Fruit fly (Drosophila melanogaster) whole organism, embryonic: Measurements from ENCODE around the gene Suv3.
A peak's percentile ranks its signal among the peaks of the same experiment; 100 is the strongest.

ENCODE experiments used
- CG10147 ChIP-seq: fragments of 200-800 bp; sonication (Bioruptor generic); optimal IDR thresholded peaks from 2 replicates; lab custom pipeline; 2019; ENCODE audit warnings: missing biosample characterization, mild to moderate bottlenecking, missing genetic modification characterization, moderate library complexity
- CG10321 ChIP-seq: fragments of 200-800 bp; sonication (Bioruptor generic); IDR thresholded peaks from 2 replicates; pipeline ENCODE4 v1.3.6; 2022; ENCODE audit warnings: missing biosample characterization, missing genetic modification characterization
- CG10959 ChIP-seq: fragments of 200-800 bp; sonication (Bioruptor generic); IDR thresholded peaks from 2 replicates; pipeline ENCODE4 v1.3.6; 2022; ENCODE audit warnings: missing biosample characterization, missing genetic modification characterization
- CG11696 ChIP-seq: fragments of 200-800 bp; sonication (Bioruptor generic); IDR thresholded peaks from 2 replicates; pipeline ENCODE4 v1.3.6; 2022; ENCODE audit warnings: missing biosample characterization, missing genetic modification characterization
- CG12769 ChIP-seq: fragments of 200-800 bp; sonication (Bioruptor generic); optimal IDR thresholded peaks from 2 replicates; lab custom pipeline; 2019; ENCODE audit warnings: missing biosample characterization, mild to moderate bottlenecking, missing genetic modification characterization, moderate library complexity
- CG13894 ChIP-seq: fragments of 200-800 bp; sonication (Bioruptor generic); optimal IDR thresholded peaks from 3 replicates; lab custom pipeline; 2018; ENCODE audit warnings: missing biosample characterization, mild to moderate bottlenecking, missing genetic modification characterization, moderate library complexity
- CG14710 ChIP-seq: fragments of 200-800 bp; sonication (Bioruptor generic); optimal IDR thresholded peaks from 3 replicates; lab custom pipeline; 2019; ENCODE audit warnings: missing biosample characterization, mild to moderate bottlenecking, missing genetic modification characterization, moderate library complexity
- CG15601 ChIP-seq: fragments of 200-800 bp; sonication (Bioruptor generic); optimal IDR thresholded peaks from 3 replicates; lab custom pipeline; 2019; ENCODE audit warnings: missing biosample characterization, mild to moderate bottlenecking, missing genetic modification characterization, moderate library complexity
- CG16779 ChIP-seq: fragments of 200-800 bp; sonication (Bioruptor generic); IDR thresholded peaks from 2 replicates; pipeline ENCODE4 v1.3.6; 2022; ENCODE audit warnings: missing biosample characterization, missing genetic modification characterization
- CG17829 ChIP-seq: fragments of 200-800 bp; optimal IDR thresholded peaks from 2 replicates; lab custom pipeline; 2019; ENCODE audit warnings: missing biosample characterization, mild to moderate bottlenecking, missing genetic modification characterization, moderate library complexity
- CG18011 ChIP-seq: fragments of 200-800 bp; sonication (Bioruptor generic); optimal IDR thresholded peaks from 2 replicates; lab custom pipeline; 2017; ENCODE audit warnings: missing biosample characterization, missing genetic modification characterization, mild to moderate bottlenecking, moderate library complexity, missing genotype
- CG2875 ChIP-seq: fragments of 200-800 bp; sonication (Bioruptor generic); optimal IDR thresholded peaks from 2 replicates; lab custom pipeline; 2017; ENCODE audit warnings: missing biosample characterization, mild to moderate bottlenecking, missing genetic modification characterization, missing genetic modification reagents
- CG34376 ChIP-seq: fragments of 200-800 bp; sonication (Bioruptor generic); optimal IDR thresholded peaks from 2 replicates; lab custom pipeline; 2018; ENCODE audit warnings: missing biosample characterization, mild to moderate bottlenecking, missing genetic modification characterization
- CG42726 ChIP-seq: fragments of 200-800 bp; sonication (Bioruptor generic); IDR thresholded peaks from 2 replicates; pipeline ENCODE4 v1.3.6; 2022; ENCODE audit warnings: missing biosample characterization, missing genetic modification characterization; ENCODE audit not compliant: partially characterized antibody
- CG4328 ChIP-seq: fragments of 200-800 bp; sonication (Bioruptor generic); optimal IDR thresholded peaks from 3 replicates; lab custom pipeline; 2017; ENCODE audit warnings: missing biosample characterization, missing genetic modification reagents, missing genetic modification characterization
- CG5245 ChIP-seq: fragments of 200-800 bp; sonication (Bioruptor generic); optimal IDR thresholded peaks from 3 replicates; lab custom pipeline; 2016; ENCODE audit warnings: missing biosample characterization, missing genetic modification characterization
- CG7556 ChIP-seq: fragments of 200-800 bp; sonication (Bioruptor generic); optimal IDR thresholded peaks from 2 replicates; lab custom pipeline; 2017; ENCODE audit warnings: missing biosample characterization, mild to moderate bottlenecking, missing genetic modification characterization
- CG8281 ChIP-seq: fragments of 200-800 bp; sonication (Bioruptor generic); optimal IDR thresholded peaks from 2 replicates; lab custom pipeline; 2018; ENCODE audit warnings: missing biosample characterization, mild to moderate bottlenecking, missing genetic modification characterization, moderate library complexity
- CG9215 ChIP-seq: fragments of 200-800 bp; sonication (Bioruptor generic); IDR thresholded peaks from 2 replicates; pipeline ENCODE4 v1.3.6; 2022; ENCODE audit warnings: missing biosample characterization, missing genetic modification characterization
- CG9727 ChIP-seq: fragments of 200-800 bp; sonication (Bioruptor generic); optimal IDR thresholded peaks from 3 replicates; lab custom pipeline; 2017; ENCODE audit warnings: missing biosample characterization, mild to moderate bottlenecking, missing genetic modification characterization
- CoRest ChIP-seq: fragments of 200-800 bp; sonication (Bioruptor generic); optimal IDR thresholded peaks from 3 replicates; lab custom pipeline; 2018; ENCODE audit warnings: missing biosample characterization, mild to moderate bottlenecking, missing genetic modification characterization, moderate library complexity
- Dad ChIP-seq: fragments of 200-800 bp; sonication (Bioruptor generic); optimal IDR thresholded peaks from 3 replicates; lab custom pipeline; 2016; ENCODE audit warnings: missing biosample characterization, missing genetic modification characterization
- Dll ChIP-seq: fragments of 200-800 bp; sonication (Bioruptor generic); IDR thresholded peaks from 4 replicates; pipeline ENCODE4 v1.3.6; 2022; ENCODE audit warnings: missing biosample characterization, missing genetic modification characterization; ENCODE audit not compliant: partially characterized antibody
- Elba2 ChIP-seq: fragments of 200-800 bp; sonication (Bioruptor generic); optimal IDR thresholded peaks from 3 replicates; lab custom pipeline; 2016; ENCODE audit warnings: missing biosample characterization, missing genetic modification characterization
- Fer3 ChIP-seq: fragments of 200-800 bp; sonication (Bioruptor generic); optimal IDR thresholded peaks from 2 replicates; lab custom pipeline; 2018; ENCODE audit warnings: missing biosample characterization, mild to moderate bottlenecking, missing genetic modification characterization, moderate library complexity
- Hr39 ChIP-seq: fragments of >200 bp; optimal IDR thresholded peaks from 2 replicates; lab custom pipeline; 2017
- Med ChIP-seq: fragments of 200-800 bp; sonication (Bioruptor generic); peaks from one replicate; lab custom pipeline; 2016; ENCODE audit warnings: missing biosample characterization, missing genetic modification characterization, mild to moderate bottlenecking, inconsistent platforms, moderate library complexity
- Nf-YA ChIP-seq: fragments of 200-800 bp; sonication (Bioruptor generic); IDR thresholded peaks from 2 replicates; pipeline ENCODE4 v1.3.6; 2022; ENCODE audit warnings: missing biosample characterization, missing genetic modification characterization
- Nf-YC ChIP-seq: fragments of 200-800 bp; optimal IDR thresholded peaks from 3 replicates; lab custom pipeline; 2019; ENCODE audit warnings: missing biosample characterization, mild to moderate bottlenecking, missing genetic modification characterization, moderate library complexity
- Poxn ChIP-seq: fragments of 200-800 bp; sonication (Bioruptor generic); IDR thresholded peaks from 2 replicates; pipeline ENCODE4 v1.3.6; 2022; ENCODE audit warnings: missing biosample characterization, missing genetic modification characterization
- Rfx ChIP-seq: fragments of 200-800 bp; sonication (Bioruptor generic); IDR thresholded peaks from 2 replicates; pipeline ENCODE4 v1.3.6; 2022; ENCODE audit warnings: missing biosample characterization, missing genetic modification characterization
- abd-A ChIP-seq: fragments of 200-800 bp; sonication (Bioruptor generic); optimal IDR thresholded peaks from 3 replicates; lab custom pipeline; 2019; ENCODE audit warnings: missing biosample characterization, mild to moderate bottlenecking, missing genetic modification characterization, moderate library complexity
- ash1 ChIP-seq: fragments of 200-800 bp; sonication (Bioruptor generic); optimal IDR thresholded peaks from 2 replicates; lab custom pipeline; 2018; ENCODE audit warnings: missing biosample characterization, mild to moderate bottlenecking, missing genetic modification characterization
- chinmo ChIP-seq: fragments of 200-800 bp; sonication (Bioruptor generic); IDR thresholded peaks from 4 replicates; pipeline ENCODE4 v1.3.6; 2022; ENCODE audit warnings: missing biosample characterization, missing genetic modification characterization; ENCODE audit not compliant: partially characterized antibody
- croc ChIP-seq: fragments of 200-800 bp; sonication (Bioruptor generic); conservative IDR thresholded peaks from 3 replicates; pipeline ENCODE4 v1.3.6; 2022; ENCODE audit warnings: missing biosample characterization, missing genetic modification characterization
- danr ChIP-seq: fragments of 200-800 bp; sonication (Bioruptor generic); IDR thresholded peaks from 2 replicates; pipeline ENCODE4 v1.3.6; 2022; ENCODE audit warnings: missing biosample characterization, missing genetic modification characterization
- fd64A ChIP-seq: fragments of 200-800 bp; sonication (Bioruptor generic); optimal IDR thresholded peaks from 3 replicates; lab custom pipeline; 2018; ENCODE audit warnings: missing biosample characterization, mild to moderate bottlenecking, missing genetic modification characterization
- gsb ChIP-seq: fragments of 200-800 bp; sonication (Bioruptor generic); IDR thresholded peaks from 2 replicates; pipeline ENCODE4 v1.3.6; 2022; ENCODE audit warnings: missing biosample characterization, missing genetic modification characterization
- lola ChIP-seq, 3 experiments: fragments of >200 bp in 2 of 3; fragments of 200-800 bp in 1 of 3; sonication (Bioruptor generic) in 1 of 3; optimal IDR thresholded peaks; 2 replicates each; lab custom pipeline; 2017 to 2019; ENCODE audit warnings: missing biosample characterization in 3 of 3, missing genetic modification characterization in 3 of 3, mild to moderate bottlenecking in 1 of 3, moderate library complexity in 1 of 3
- lov ChIP-seq, 2 experiments: fragments of 200-800 bp in 1 of 2; fragments of >200 bp in 1 of 2; sonication (Bioruptor generic) in 1 of 2; IDR thresholded peaks in 1 of 2; optimal IDR thresholded peaks in 1 of 2; 2 replicates in 1 of 2; 3 replicates in 1 of 2; pipeline versions ENCODE4 v1.3.6 to Lab custom; 2017 to 2022; ENCODE audit warnings: missing biosample characterization in 1 of 2, missing genetic modification characterization in 1 of 2
- psq ChIP-seq: fragments of 200-800 bp; sonication (Bioruptor generic); optimal IDR thresholded peaks from 2 replicates; lab custom pipeline; 2017; ENCODE audit warnings: missing biosample characterization, missing genetic modification characterization
- repo ChIP-seq: fragments of 200-800 bp; sonication (Bioruptor generic); optimal IDR thresholded peaks from 2 replicates; lab custom pipeline; 2016; ENCODE audit warnings: missing biosample characterization, missing genetic modification characterization
- sd ChIP-seq: fragments of 200-800 bp; sonication (Bioruptor generic); optimal IDR thresholded peaks from 3 replicates; lab custom pipeline; 2018; ENCODE audit warnings: missing biosample characterization, mild to moderate bottlenecking, missing genetic modification characterization, moderate library complexity
- sim ChIP-seq: fragments of 200-800 bp; sonication (Bioruptor generic); IDR thresholded peaks from 2 replicates; pipeline ENCODE4 v1.3.6; 2022; ENCODE audit warnings: missing biosample characterization, missing genetic modification characterization
- ssp ChIP-seq: fragments of 200-800 bp; sonication (Bioruptor generic); IDR thresholded peaks from 2 replicates; pipeline ENCODE4 v1.3.6; 2022; ENCODE audit warnings: missing biosample characterization, missing genetic modification characterization
- tll ChIP-seq, 2 experiments: fragments of 200-800 bp in 1 of 2; fragments of >200 bp in 1 of 2; sonication (Bioruptor generic) in 1 of 2; optimal IDR thresholded peaks; 2 replicates each; lab custom pipeline; 2017 to 2019; ENCODE audit warnings: missing biosample characterization in 2 of 2, missing genetic modification characterization in 2 of 2, mild to moderate bottlenecking in 1 of 2, moderate library complexity in 1 of 2
- trem ChIP-seq: fragments of 200-800 bp; optimal IDR thresholded peaks from 3 replicates; lab custom pipeline; 2019; ENCODE audit warnings: missing biosample characterization, mild to moderate bottlenecking, missing genetic modification characterization, moderate library complexity
- tup ChIP-seq: fragments of 200-800 bp; sonication (Bioruptor generic); optimal IDR thresholded peaks from 2 replicates; lab custom pipeline; 2016; ENCODE audit warnings: missing biosample characterization, mild to moderate bottlenecking, missing genetic modification characterization, moderate library complexity
- unc-4 ChIP-seq: fragments of 200-800 bp; sonication (Bioruptor generic); IDR thresholded peaks from 2 replicates; pipeline ENCODE4 v1.3.6; 2022; ENCODE audit warnings: missing biosample characterization, missing genetic modification characterization; ENCODE audit not compliant: partially characterized antibody

The Suv3 gene

dm6 chr3R:4281119-4281861 is 30.1 kb upstream of the Suv3 start (continued):
- TF ChIP-seq repo, result no peak
- no peak for TF ChIP-seq croc (GFP tag; lab: Robert Waterston, UW)
- no peak for TF ChIP-seq Nf-YC (tag; lab: Kevin White, UChicago)
- TF ChIP-seq fd64A (GFP tag; lab: Kevin White, UChicago), result no peak
- TF ChIP-seq psq (GFP tag; lab: Kevin White, UChicago), result no peak
- TF ChIP-seq Poxn (GFP tag; lab: Robert Waterston, UW), result no peak
- TF ChIP-seq CG10321 (GFP tag; lab: Robert Waterston, UW), result no peak
- peak; percentile 53 for TF ChIP-seq abd-A (tag; lab: Kevin White, UChicago)
- no peak for TF ChIP-seq Dad
- no peak for TF ChIP-seq danr (GFP tag; lab: Robert Waterston, UW)
- TF ChIP-seq sim (GFP tag; lab: Robert Waterston, UW), result no peak
- TF ChIP-seq CG2875 (GFP tag; lab: Kevin White, UChicago), result no peak
- no peak for TF ChIP-seq lola (GFP tag; optimal IDR thresholded peaks at IDR 0.05; lab: Kevin White, UChicago)
- TF ChIP-seq CG34376 (GFP tag; lab: Kevin White, UChicago), result peak; percentile 4
- peak; percentile 58 for TF ChIP-seq CG13894
- TF ChIP-seq CG9215 (GFP tag; lab: Robert Waterston, UW), result 0 out of 2 replicates have a peak, but pooled peaks have one; percentile 4
- no peak for TF ChIP-seq tup (GFP tag; lab: Kevin White, UChicago)
- TF ChIP-seq unc-4 (GFP tag; lab: Robert Waterston, UW), result no peak
- TF ChIP-seq lov (optimal IDR thresholded peaks at IDR 0.05; lab: Kevin White, UChicago), result no peak
- TF ChIP-seq lov (GFP tag; IDR thresholded peaks at IDR 0.05; lab: Robert Waterston, UW), result no peak
- TF ChIP-seq ssp (GFP tag; lab: Robert Waterston, UW), result no peak
- TF ChIP-seq chinmo (GFP tag; lab: Robert Waterston, UW), result 0 out of 4 replicates have a peak, but pooled peaks have one; percentile 47
- TF ChIP-seq CG8281 (tag; lab: Kevin White, UChicago), result no peak
- TF ChIP-seq ash1 (GFP tag; lab: Kevin White, UChicago), result no peak
- no peak for TF ChIP-seq CG10147 (GFP tag; lab: Kevin White, UChicago)
- no peak for TF ChIP-seq trem (tag; lab: Kevin White, UChicago)
- TF ChIP-seq Fer3 (tag; lab: Kevin White, UChicago), result no peak
- TF ChIP-seq CG18011, result no peak
- TF ChIP-seq CG11696 (GFP tag; lab: Robert Waterston, UW), result no peak
- no peak for TF ChIP-seq CG17829
- TF ChIP-seq CG7556 (GFP tag; lab: Kevin White, UChicago), result no peak
- no peak for TF ChIP-seq CG9727 (GFP tag; lab: Kevin White, UChicago)
- no peak for TF ChIP-seq Hr39 (lab: Kevin White, UChicago)
- no peak for TF ChIP-seq CG16779 (GFP tag; lab: Robert Waterston, UW)
- no peak for TF ChIP-seq Elba2 (GFP tag; lab: Kevin White, UChicago)
- no peak for TF ChIP-seq CoRest (tag; lab: Kevin White, UChicago)
- TF ChIP-seq sd (tag; lab: Kevin White, UChicago), result no peak
- TF ChIP-seq CG15601 (tag; lab: Kevin White, UChicago), result no peak
- TF ChIP-seq tll (GFP tag; optimal IDR thresholded peaks at IDR 0.05; lab: Kevin White, UChicago), result peak in 1 of 2 experiments; percentile 79
- TF ChIP-seq Nf-YA (GFP tag; lab: Robert Waterston, UW), result no peak
- TF ChIP-seq Dll, result no peak
- TF ChIP-seq Rfx (GFP tag; lab: Robert Waterston, UW), result no peak
- TF ChIP-seq CG4328 (GFP tag; lab: Kevin White, UChicago), result no peak
- TF ChIP-seq CG12769 (tag; lab: Kevin White, UChicago), result no peak
- TF ChIP-seq Med, result peak; percentile 63
- no peak for TF ChIP-seq CG42726
- no peak for TF ChIP-seq gsb (GFP tag; lab: Robert Waterston, UW)
- no peak for TF ChIP-seq CG10959 (GFP tag; lab: Robert Waterston, UW)
- no peak for TF ChIP-seq CG14710
- TF ChIP-seq CG5245 (GFP tag; lab: Kevin White, UChicago), result no peak
